Worm (Caenorhabditis elegans) whole organism, L3 larva: ENCODE results near the gene gcp-2.1.

ENCODE experiments used
- aly-2 ChIP-seq: fragments of 150-350 bp; optimal IDR thresholded peaks from 2 replicates; lab custom pipeline; 2014; ENCODE audit warnings: missing biosample characterization, missing genetic modification characterization
- ama-1 ChIP-seq: fragments of 150-350 bp; optimal IDR thresholded peaks from 2 replicates; lab custom pipeline; 2018
- ceh-82 ChIP-seq: fragments of 150-350 bp; optimal IDR thresholded peaks from 2 replicates; lab custom pipeline; 2014; ENCODE audit warnings: missing biosample characterization, missing genetic modification characterization
- egl-27 ChIP-seq: sonication (generic microtip); optimal IDR thresholded peaks from 4 replicates; lab custom pipeline; 2017; ENCODE audit warnings: missing biosample characterization, missing genetic modification reagents, missing genetic modification characterization
- elt-2 ChIP-seq: sonication (generic microtip); optimal IDR thresholded peaks from 2 replicates; lab custom pipeline; 2016; ENCODE audit warnings: missing genetic modification reagents, mild to moderate bottlenecking, missing genetic modification characterization, missing compliant biosample characterization
- elt-3 ChIP-seq, 3 experiments: fragments of 150-350 bp in 1 of 3; sonication (generic microtip) in 2 of 3; optimal IDR thresholded peaks; 2 replicates in 2 of 3; 4 replicates in 1 of 3; lab custom pipeline; 2014 to 2017; ENCODE audit warnings: missing biosample characterization in 3 of 3, missing genetic modification characterization in 3 of 3
- fos-1 ChIP-seq: fragments of 150-350 bp; optimal IDR thresholded peaks from 2 replicates; lab custom pipeline; 2014; ENCODE audit warnings: missing biosample characterization, missing genetic modification characterization
- mdl-1 ChIP-seq: fragments of 150-350 bp; optimal IDR thresholded peaks from 2 replicates; lab custom pipeline; 2014; ENCODE audit warnings: missing biosample characterization, missing genetic modification characterization
- nhr-12 ChIP-seq: fragments of 150-350 bp; optimal IDR thresholded peaks from 2 replicates; lab custom pipeline; 2014; ENCODE audit warnings: missing biosample characterization, missing genetic modification characterization
- nhr-237 ChIP-seq: fragments of 150-350 bp; optimal IDR thresholded peaks from 2 replicates; lab custom pipeline; 2014; ENCODE audit warnings: missing biosample characterization, missing genetic modification characterization
- pha-4 ChIP-seq: fragments of 150-350 bp; optimal IDR thresholded peaks from 2 replicates; lab custom pipeline; 2014; ENCODE audit warnings: missing biosample characterization, missing genetic modification reagents, missing genetic modification characterization
- sea-2 ChIP-seq: fragments of 150-350 bp; sonication (generic microtip); optimal IDR thresholded peaks from 4 replicates; lab custom pipeline; 2014; ENCODE audit warnings: missing biosample characterization, missing genetic modification reagents, missing genetic modification characterization
- unc-39 ChIP-seq: sonication (generic microtip); optimal IDR thresholded peaks from 4 replicates; lab custom pipeline; 2017; ENCODE audit warnings: missing biosample characterization, missing genetic modification characterization
- ztf-11 ChIP-seq: fragments of 150-350 bp; optimal IDR thresholded peaks from 2 replicates; lab custom pipeline; 2014; ENCODE audit warnings: missing biosample characterization, missing genetic modification characterization

ce11 chrX:332643-333042, 31.0 kb downstream of the gcp-2.1 start:
- TF ChIP-seq nhr-237 (tag; lab: Kevin White, UChicago) (no peak), fos-1 (tag; lab: Kevin White, UChicago) (no peak), ceh-82 (tag; lab: Kevin White, UChicago) (no peak), elt-3 (tag; optimal IDR thresholded peaks at IDR 0.05; lab: Kevin White, UChicago) (no peak), ztf-11 (tag; lab: Kevin White, UChicago) (no peak), sea-2 (no peak), mdl-1 (tag; lab: Kevin White, UChicago) (no peak), egl-27 (tag; lab: Kevin White, UChicago) (no peak), nhr-12 (tag; lab: Kevin White, UChicago) (no peak), ama-1 (no peak), unc-39 (tag; lab: Kevin White, UChicago) (no peak), elt-2 (tag; lab: Kevin White, UChicago) (no peak), aly-2 (tag; lab: Kevin White, UChicago) (no peak), pha-4 (tag; lab: Kevin White, UChicago) (no peak)
